Fruit fly (Drosophila melanogaster): ENCODE measurements around the gene Spag1.

Gene Spag1

DNA sequence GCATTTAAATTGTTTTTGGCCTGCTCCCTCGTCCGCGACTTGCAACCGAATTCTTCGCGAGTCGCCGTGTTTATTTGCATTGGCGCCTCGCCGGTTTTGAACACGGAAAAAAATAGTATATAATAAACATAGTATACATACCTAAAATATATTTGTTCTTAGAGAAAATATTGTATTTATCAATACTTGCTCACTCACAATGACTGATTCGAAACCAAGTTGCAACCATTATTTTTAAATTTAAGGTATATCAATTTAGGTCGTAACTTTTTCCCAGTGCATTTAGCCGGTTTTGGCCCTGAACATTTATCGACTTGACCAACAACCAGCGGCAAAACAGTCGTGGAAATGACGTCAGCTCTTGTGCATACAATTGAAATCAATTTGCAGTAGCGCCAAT lies 19.2 kb upstream of the Spag1 start (continued):
- no peak for TF ChIP-seq slp2 (GFP tag; optimal IDR thresholded peaks at IDR 0.05)
- peak; percentile 70 for TF ChIP-seq CG7839 (tag; optimal IDR thresholded peaks at IDR 0.05)
- peak; percentile 33 for TF ChIP-seq ems (GFP tag; optimal IDR thresholded peaks at IDR 0.05)
- 0 out of 2 replicates have a peak, but pooled peaks have one; percentile 30 for TF ChIP-seq wor (GFP tag; IDR thresholded peaks at IDR 0.05)
- TF ChIP-seq Ravus (GFP tag; IDR thresholded peaks at IDR 0.05): no peak
- no peak for TF ChIP-seq wek (GFP tag; optimal IDR thresholded peaks at IDR 0.05)
- no peak for TF ChIP-seq CG4328 (GFP tag; optimal IDR thresholded peaks at IDR 0.05)
- no peak for TF ChIP-seq Spps (tag; optimal IDR thresholded peaks at IDR 0.05)
- peak; percentile 81 for TF ChIP-seq dmrt99B (tag; optimal IDR thresholded peaks at IDR 0.05)
- no peak for TF ChIP-seq CG4854 (GFP tag; optimal IDR thresholded peaks at IDR 0.05)
- TF ChIP-seq ash1 (GFP tag; optimal IDR thresholded peaks at IDR 0.05): no peak
- TF ChIP-seq CG2116 (GFP tag; optimal IDR thresholded peaks at IDR 0.05): no peak
- no peak for TF ChIP-seq CG7928 (GFP tag; optimal IDR thresholded peaks at IDR 0.05)
- TF ChIP-seq Opbp (GFP tag; IDR thresholded peaks at IDR 0.05; ENCODE audit: partially characterized antibody): no peak
- peak; percentile 44 for TF ChIP-seq tio (GFP tag; optimal IDR thresholded peaks at IDR 0.05)
- peak; percentile 43 for TF ChIP-seq CG14441 (GFP tag; IDR thresholded peaks at IDR 0.05)
- no peak for TF ChIP-seq Bgb (GFP tag; IDR thresholded peaks at IDR 0.05; ENCODE audit: partially characterized antibody)
- peak; percentile 32 for TF ChIP-seq CG1529 (GFP tag; optimal IDR thresholded peaks at IDR 0.05)
- no peak for TF ChIP-seq gro (GFP tag; optimal IDR thresholded peaks at IDR 0.05)
- TF ChIP-seq CG15269 (tag; optimal IDR thresholded peaks at IDR 0.05): peak; percentile 87
- TF ChIP-seq ssp (GFP tag; IDR thresholded peaks at IDR 0.05): 0 out of 2 replicates have a peak, but pooled peaks have one; percentile 21
- no peak for TF ChIP-seq ato (GFP tag; IDR thresholded peaks at IDR 0.05; ENCODE audit: partially characterized antibody)
- TF ChIP-seq D19A (tag; optimal IDR thresholded peaks at IDR 0.05): peak; percentile 10
- peak; percentile 34 for TF ChIP-seq kah (GFP tag; optimal IDR thresholded peaks at IDR 0.05)
- TF ChIP-seq YL-1 (GFP tag; optimal IDR thresholded peaks at IDR 0.05): no peak
- TF ChIP-seq CG13424 (tag; optimal IDR thresholded peaks at IDR 0.05): peak; percentile 86
- TF ChIP-seq lov (optimal IDR thresholded peaks at IDR 0.05): no peak
- TF ChIP-seq lov (GFP tag; IDR thresholded peaks at IDR 0.05): no peak
- TF ChIP-seq CG17802 (tag; optimal IDR thresholded peaks at IDR 0.05): no peak
- TF ChIP-seq H15 (GFP tag; IDR thresholded peaks at IDR 0.05): no peak
- TF ChIP-seq CG4282 (GFP tag; optimal IDR thresholded peaks at IDR 0.05): no peak
- no peak for TF ChIP-seq Sin3A (optimal IDR thresholded peaks at IDR 0.05)
- TF ChIP-seq CG7556 (GFP tag; optimal IDR thresholded peaks at IDR 0.05): peak; percentile 31
- peak; percentile 37; the same call in 1 of the 3 replicates for TF ChIP-seq B-H1 (GFP tag; IDR thresholded peaks at IDR 0.05)
- no peak for TF ChIP-seq Myb (GFP tag; optimal IDR thresholded peaks at IDR 0.05)
- TF ChIP-seq org-1 (GFP tag; optimal IDR thresholded peaks at IDR 0.05): peak; percentile 19
- TF ChIP-seq CG2120 (GFP tag; optimal IDR thresholded peaks at IDR 0.05): peak; percentile 13
- no peak for TF ChIP-seq Six4 (GFP tag; optimal IDR thresholded peaks at IDR 0.05)
- TF ChIP-seq toy (GFP tag; IDR thresholded peaks at IDR 0.05): no peak
- peak; percentile 79 for TF ChIP-seq CG17328 (GFP tag; IDR thresholded peaks at IDR 0.05)
- TF ChIP-seq Sox102F (GFP tag; optimal IDR thresholded peaks at IDR 0.05): peak; percentile 86
- peak; percentile 7 for TF ChIP-seq Fer2 (tag; optimal IDR thresholded peaks at IDR 0.05)
- no peak for TF ChIP-seq CG15011 (GFP tag; optimal IDR thresholded peaks at IDR 0.05)
- TF ChIP-seq hbn (GFP tag; IDR thresholded peaks at IDR 0.05; ENCODE audit: partially characterized antibody): no peak
- peak; percentile 57 for TF ChIP-seq CrebB (tag; optimal IDR thresholded peaks at IDR 0.05)
- TF ChIP-seq knrl (GFP tag; IDR thresholded peaks at IDR 0.05; ENCODE audit: partially characterized antibody): no peak
- no peak for TF ChIP-seq klu (GFP tag; IDR thresholded peaks at IDR 0.05)
- TF ChIP-seq Hmr (GFP tag; optimal IDR thresholded peaks at IDR 0.05): peak; percentile 39
- no peak for TF ChIP-seq Gug (GFP tag; IDR thresholded peaks at IDR 0.05)
- no peak for TF ChIP-seq CG16813 (GFP tag; IDR thresholded peaks at IDR 0.05; ENCODE audit: partially characterized antibody)
- no peak for TF ChIP-seq CG18476 (GFP tag; optimal IDR thresholded peaks at IDR 0.05)
- TF ChIP-seq eyg (GFP tag; optimal IDR thresholded peaks at IDR 0.05): no peak
